Worm (Caenorhabditis elegans): ENCODE data around the gene F54D12.2.

DNA sequence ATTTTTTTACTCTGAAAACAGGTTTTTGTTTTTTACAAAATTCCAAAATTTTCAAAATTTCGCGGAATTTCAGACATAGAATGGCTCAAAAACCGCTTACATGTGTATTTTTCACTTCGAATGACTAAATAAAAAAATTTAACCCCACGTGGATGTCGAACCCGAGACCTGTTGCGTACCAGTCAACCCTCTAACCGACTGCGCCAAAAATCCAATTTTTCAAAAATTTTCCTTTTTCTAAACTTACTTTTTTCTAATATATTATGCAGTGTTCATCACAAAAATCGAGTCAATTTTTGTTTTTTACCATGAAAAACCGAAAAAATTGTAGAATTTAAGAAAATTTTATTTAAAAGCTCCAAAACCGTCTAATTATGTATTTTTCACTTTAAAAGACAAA is 32.5 kb upstream of the F54D12.2 start:
- TF ChIP-seq tra-4 (tag; optimal IDR thresholded peaks at IDR 0.05) = no peak
- TF ChIP-seq flt-1 (GFP tag; IDR thresholded peaks at IDR 0.05) = no peak
- no peak for TF ChIP-seq tbx-11 (GFP tag; IDR thresholded peaks at IDR 0.05)
- no peak for TF ChIP-seq ama-1 (optimal IDR thresholded peaks at IDR 0.05)
- TF ChIP-seq hmg-4 (GFP tag; optimal IDR thresholded peaks at IDR 0.05) = no peak
- no peak for TF ChIP-seq tbx-37 (GFP tag; conservative IDR thresholded peaks at IDR 0.05)
- TF ChIP-seq pes-1 (GFP tag; IDR thresholded peaks at IDR 0.05) = no peak
- no peak for TF ChIP-seq hmbx-1 (tag; optimal IDR thresholded peaks at IDR 0.05)
- no peak for TF ChIP-seq B0310.2 (tag; optimal IDR thresholded peaks at IDR 0.05)
- no peak for TF ChIP-seq ets-7 (tag; optimal IDR thresholded peaks at IDR 0.05)
- no peak for TF ChIP-seq scrt-1 (GFP tag; IDR thresholded peaks at IDR 0.05)
- TF ChIP-seq F13C5.2 (tag; optimal IDR thresholded peaks at IDR 0.05) = no peak
